Worm (Caenorhabditis elegans) whole organism, L4/young adult: Measurements from ENCODE around the gene iars-1.

ENCODE experiments used
- W03F9.2 ChIP-seq: fragments of 150-350 bp; optimal IDR thresholded peaks from 2 replicates; lab custom pipeline; 2014; ENCODE audit warnings: missing biosample characterization, missing genetic modification characterization
- him-1 ChIP-seq: sonication (generic microtip); optimal IDR thresholded peaks from 2 replicates; lab custom pipeline; 2016; ENCODE audit warnings: missing genotype, missing genetic modification reagents, missing genetic modification characterization, missing compliant biosample characterization

- TF ChIP-seq him-1 (tag; lab: Kevin White, UChicago), result peak; percentile 1
- TF ChIP-seq W03F9.2 (tag; lab: Kevin White, UChicago), result no peak
These were observed 28.4 kb downstream of the iars-1 start for ce11 chrIV:10396827-10397226.
